Worm (Caenorhabditis elegans): Measurements from ENCODE around the gene srr-1.

Gene srr-1

DNA sequence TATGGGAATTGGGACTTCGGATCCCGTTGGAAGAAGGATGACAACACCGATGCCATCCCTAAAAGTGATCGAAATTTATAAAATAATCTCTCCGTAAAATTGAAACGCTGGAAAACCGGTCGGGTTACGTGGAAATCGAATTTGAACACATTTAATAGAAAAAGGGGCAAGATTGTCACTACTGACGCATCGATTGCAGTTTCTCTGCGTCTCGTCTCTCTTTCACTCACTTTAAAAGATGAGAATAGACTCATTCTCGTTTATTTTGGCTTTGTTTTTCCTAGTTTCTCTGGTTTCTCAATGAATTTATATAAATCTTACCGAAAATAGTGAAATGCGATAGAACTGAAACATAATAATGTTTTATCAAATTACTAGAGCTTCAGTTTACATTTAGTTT, 11.9 kb downstream of the srr-1 start, which contains the start of gene scyl-1 (continued):
- TF ChIP-seq zag-1 (tag; optimal IDR thresholded peaks at IDR 0.05) (no peak), elt-2 (tag; optimal IDR thresholded peaks at IDR 0.05) (peak; percentile 37), nhr-47 (tag; optimal IDR thresholded peaks at IDR 0.05) (peak; percentile 84), irx-1 (tag; optimal IDR thresholded peaks at IDR 0.05) (peak; percentile 39), nhr-71 (tag; optimal IDR thresholded peaks at IDR 0.05) (peak; percentile 91), sup-37 (GFP tag; optimal IDR thresholded peaks at IDR 0.05) (no peak), ztf-4 (tag; optimal IDR thresholded peaks at IDR 0.05) (peak; percentile 52), xbp-1 (tag; optimal IDR thresholded peaks at IDR 0.05) (peak; percentile 78), unc-86 (tag; optimal IDR thresholded peaks at IDR 0.05) (peak; percentile 64), fkh-8 (tag; optimal IDR thresholded peaks at IDR 0.05) (peak; percentile 67), unc-62 (GFP tag; optimal IDR thresholded peaks at IDR 0.05) (no peak), hpl-2 (GFP tag; optimal IDR thresholded peaks at IDR 0.05) (no peak), F16B12.6 (tag; optimal IDR thresholded peaks at IDR 0.05) (peak; percentile 27), nhr-77 (tag; optimal IDR thresholded peaks at IDR 0.05) (peak; percentile 64), efl-1 (optimal IDR thresholded peaks at IDR 0.05) (peak; percentile 84), efl-1 (GFP tag; optimal IDR thresholded peaks at IDR 0.05 in 1 of 2) (peak; percentile 76 to 97), sox-4 (tag; optimal IDR thresholded peaks at IDR 0.05) (no peak), nhr-237 (tag; optimal IDR thresholded peaks at IDR 0.05) (peak; percentile 27), nhr-84 (tag; optimal IDR thresholded peaks at IDR 0.05) (no peak), lin-35 (GFP tag; optimal IDR thresholded peaks at IDR 0.05) (peak; percentile 74 to 88), snu-23 (GFP tag; optimal IDR thresholded peaks at IDR 0.05) (peak; percentile 90), lin-13 (GFP tag; optimal IDR thresholded peaks at IDR 0.05) (peak; percentile 71), dpl-1 (GFP tag; optimal IDR thresholded peaks at IDR 0.05) (peak; percentile 58 to 91 (median 77)), lin-14 (GFP tag; optimal IDR thresholded peaks at IDR 0.05) (peak; percentile 90), ztf-11 (tag; optimal IDR thresholded peaks at IDR 0.05) (peak in 1 of 2 experiments; percentile 31), nhr-11 (tag; optimal IDR thresholded peaks at IDR 0.05) (peak; percentile 21), C34B4.2 (tag; optimal IDR thresholded peaks at IDR 0.05) (no peak), sptf-1 (tag; optimal IDR thresholded peaks at IDR 0.05) (no peak), jun-1 (tag; optimal IDR thresholded peaks at IDR 0.05) (peak; percentile 71), nhr-85 (tag) (peak; percentile 94), nhr-76 (tag; optimal IDR thresholded peaks at IDR 0.05) (no peak), pqm-1 (tag; optimal IDR thresholded peaks at IDR 0.05) (no peak), nhr-19 (GFP tag; conservative IDR thresholded peaks at IDR 0.05) (peak; percentile 89), dsc-1 (tag; optimal IDR thresholded peaks at IDR 0.05) (peak; percentile 66), isw-1 (GFP tag; IDR thresholded peaks at IDR 0.05) (peak; percentile 30; the same call in 1 of the 2 replicates), ceh-8 (GFP tag; optimal IDR thresholded peaks at IDR 0.05) (no peak), alr-1 (tag; optimal IDR thresholded peaks at IDR 0.05; ENCODE audit: borderline replicate concordance) (no peak), zip-4 (GFP tag; optimal IDR thresholded peaks at IDR 0.05) (peak; percentile 3), C16A3.4 (tag; optimal IDR thresholded peaks at IDR 0.05) (peak; percentile 88), mep-1 (tag; optimal IDR thresholded peaks at IDR 0.05) (peak; percentile 76), hlh-4 (tag; optimal IDR thresholded peaks at IDR 0.05) (no peak), blmp-1 (tag; optimal IDR thresholded peaks at IDR 0.05) (peak; percentile 76), tlp-1 (tag; optimal IDR thresholded peaks at IDR 0.05) (no peak), ceh-82 (tag; optimal IDR thresholded peaks at IDR 0.05) (peak; percentile 37 to 73 (median 64)), snpc-4 (tag; optimal IDR thresholded peaks at IDR 0.05) (peak; percentile 39), mab-9 (GFP tag; IDR thresholded peaks at IDR 0.05) (no peak), ceh-63 (GFP tag; optimal IDR thresholded peaks at IDR 0.05) (no peak), tbx-2 (tag; optimal IDR thresholded peaks at IDR 0.05) (peak; percentile 87), lin-39 (tag; optimal IDR thresholded peaks at IDR 0.05) (peak; percentile 69), elt-3 (tag; optimal IDR thresholded peaks at IDR 0.05) (peak in 2 of 6 experiments; percentile 48 to 64), unc-30 (tag; optimal IDR thresholded peaks at IDR 0.05) (no peak), pax-3 (tag; optimal IDR thresholded peaks at IDR 0.05) (peak; percentile 63), nhr-90 (tag; optimal IDR thresholded peaks at IDR 0.05; ENCODE audit: poor library complexity) (peak; percentile 84), efl-3 (GFP tag; optimal IDR thresholded peaks at IDR 0.05) (no peak)
